Fruit fly (Drosophila melanogaster) Kc167 (cell line): ENCODE data around the gene CG14024.

Experiments
- Myc ChIP-seq: fragments of >200 bp; optimal IDR thresholded peaks from 2 replicates; lab custom pipeline; 2017; ENCODE audit warnings: missing external identifiers
- h ChIP-seq: fragments of >200 bp; optimal IDR thresholded peaks from 3 replicates; lab custom pipeline; 2018; ENCODE audit warnings: missing external identifiers
- psq ChIP-seq: fragments of >200 bp; optimal IDR thresholded peaks from 2 replicates; lab custom pipeline; 2017; ENCODE audit warnings: missing external identifiers
- ttk ChIP-seq: sonication (Bioruptor generic); optimal IDR thresholded peaks from 2 replicates; lab custom pipeline; 2017; ENCODE audit warnings: missing external identifiers

DNA sequence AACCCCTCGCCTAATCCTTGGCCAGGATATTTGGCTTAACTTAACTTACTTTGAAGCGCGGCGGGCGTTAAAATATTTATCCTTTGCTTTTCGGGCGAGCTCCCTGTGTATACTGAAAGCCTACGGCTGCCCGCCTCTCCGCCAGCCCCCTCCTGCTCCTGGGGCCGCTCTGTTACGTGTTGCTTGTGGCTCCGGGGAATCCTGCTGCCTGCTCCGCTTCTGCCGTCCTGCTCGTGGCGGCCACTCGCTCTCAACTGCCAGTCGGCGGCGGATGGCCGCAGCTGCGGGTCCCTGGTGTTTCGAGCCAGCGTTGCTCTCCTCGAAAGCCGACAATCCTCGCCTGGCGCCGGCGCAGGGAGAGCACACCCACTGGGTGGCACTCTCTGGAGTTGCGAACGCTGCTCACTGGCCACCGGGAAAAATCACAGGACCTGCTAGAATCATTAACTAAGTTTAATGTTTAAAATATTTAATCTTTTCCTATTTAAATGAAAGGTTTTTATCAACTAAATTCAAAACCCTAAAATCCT is at the start of gene CG14024:
- TF ChIP-seq ttk (lab: Kevin White, UChicago): no peak
- TF ChIP-seq h (lab: Kevin White, UChicago): no peak
- TF ChIP-seq psq (lab: Kevin White, UChicago): no peak
- TF ChIP-seq Myc: no peak
